Fruit fly (Drosophila melanogaster): ENCODE data around the gene DIP-iota.

Gene DIP-iota

dm6 chr2L:6610683-6611373 lies 10.7 kb downstream of the DIP-iota start, which contains the start of gene CG11050 (continued):
- TF ChIP-seq sima (GFP tag; optimal IDR thresholded peaks at IDR 0.05), result peak; percentile 19
- TF ChIP-seq trh (GFP tag; optimal IDR thresholded peaks at IDR 0.05), result peak; percentile 31
- TF ChIP-seq insv (GFP tag; optimal IDR thresholded peaks at IDR 0.05), result peak in 1 of 2 experiments; percentile 37
- peak; percentile 91 for TF ChIP-seq pho (GFP tag; optimal IDR thresholded peaks at IDR 0.05)
- peak; percentile 49; the same call in 1 of the 2 replicates for TF ChIP-seq sim (GFP tag; IDR thresholded peaks at IDR 0.05)
- peak; percentile 69; the same call in 3 of the 4 replicates for TF ChIP-seq Gug (GFP tag; IDR thresholded peaks at IDR 0.05)
- peak; percentile 60 for TF ChIP-seq ash1 (GFP tag; optimal IDR thresholded peaks at IDR 0.05)
- TF ChIP-seq rib (GFP tag; IDR thresholded peaks at IDR 0.05), result peak; percentile 84; the same call in 1 of the 2 replicates
- peak; percentile 84 for TF ChIP-seq unpg (GFP tag; optimal IDR thresholded peaks at IDR 0.05)
- no peak for TF ChIP-seq sc (optimal IDR thresholded peaks at IDR 0.05)
- TF ChIP-seq sc (GFP tag; optimal IDR thresholded peaks at IDR 0.05), result no peak

- TF ChIP-seq B-H1 (GFP tag; IDR thresholded peaks at IDR 0.05) (peak; percentile 92), CG10274 (GFP tag; optimal IDR thresholded peaks at IDR 0.05) (peak; percentile 70), CG4820 (GFP tag; optimal IDR thresholded peaks at IDR 0.05) (peak; percentile 72), abd-A (tag; optimal IDR thresholded peaks at IDR 0.05) (peak; percentile 65), CG15696 (tag; optimal IDR thresholded peaks at IDR 0.05) (peak; percentile 68), CG14860 (GFP tag; IDR thresholded peaks at IDR 0.05; ENCODE audit: partially characterized antibody) (0 out of 3 replicates have a peak, but pooled peaks have one; percentile 14), CG6683 (GFP tag; optimal IDR thresholded peaks at IDR 0.05) (peak; percentile 89), croc (GFP tag; conservative IDR thresholded peaks at IDR 0.05) (peak; percentile 82; the same call in 2 of the 3 replicates), kay (GFP tag; optimal IDR thresholded peaks at IDR 0.05) (peak; percentile 72), Fer1 (GFP tag; optimal IDR thresholded peaks at IDR 0.05) (peak; percentile 97), pum (GFP tag; optimal IDR thresholded peaks at IDR 0.05) (peak; percentile 37), pita (GFP tag; optimal IDR thresholded peaks at IDR 0.05) (no peak), Tbp (GFP tag; optimal IDR thresholded peaks at IDR 0.05) (no peak), ken (GFP tag; IDR thresholded peaks at IDR 0.05) (peak; percentile 93), CG10431 (GFP tag; optimal IDR thresholded peaks at IDR 0.05) (no peak), CG3065 (GFP tag; optimal IDR thresholded peaks at IDR 0.05) (peak; percentile 26), mirr (GFP tag; optimal IDR thresholded peaks at IDR 0.05) (peak; percentile 71), CG7372 (GFP tag; IDR thresholded peaks at IDR 0.05) (peak; percentile 98), CG17568 (GFP tag; optimal IDR thresholded peaks at IDR 0.05) (peak; percentile 83), CG30431 (GFP tag; optimal IDR thresholded peaks at IDR 0.05) (peak; percentile 26), bcd (GFP tag; optimal IDR thresholded peaks at IDR 0.05) (peak; percentile 90), CG3163 (GFP tag; optimal IDR thresholded peaks at IDR 0.05) (peak; percentile 66), Six4 (GFP tag; optimal IDR thresholded peaks at IDR 0.05) (peak; percentile 62), CG13424 (tag; optimal IDR thresholded peaks at IDR 0.05) (peak; percentile 96), Nf-YA (GFP tag; IDR thresholded peaks at IDR 0.05) (peak; percentile 90), HLHmδ (GFP tag; optimal IDR thresholded peaks at IDR 0.05) (no peak), chm (GFP tag; IDR thresholded peaks at IDR 0.05) (peak; percentile 68; the same call in 1 of the 2 replicates), gt (GFP tag; IDR thresholded peaks at IDR 0.05) (peak; percentile 68), Antp (GFP tag; optimal IDR thresholded peaks at IDR 0.05) (peak; percentile 84), CG10147 (GFP tag; optimal IDR thresholded peaks at IDR 0.05) (peak; percentile 85), ase (GFP tag; IDR thresholded peaks at IDR 0.05) (peak; percentile 88), pnt (GFP tag; optimal IDR thresholded peaks at IDR 0.05) (peak; percentile 62), Poxn (GFP tag; IDR thresholded peaks at IDR 0.05) (peak; percentile 95), D19A (tag; optimal IDR thresholded peaks at IDR 0.05) (peak; percentile 77), ems (GFP tag; optimal IDR thresholded peaks at IDR 0.05) (peak; percentile 91), vfl (GFP tag; optimal IDR thresholded peaks at IDR 0.05) (peak; percentile 93), hb (GFP tag; IDR thresholded peaks at IDR 0.05; ENCODE audit: partially characterized antibody) (no peak), Eip74EF (GFP tag; optimal IDR thresholded peaks at IDR 0.05) (peak in 1 of 2 experiments; percentile 63)
These were observed 20.4 kb downstream of the DIP-iota start, which contains the start of gene Dpp10 for dm6 chr2L:6601018-6601505. Dpp10 (minus strand) TSS chr2L:6601068.
